Fruit fly (Drosophila melanogaster): Measurements from ENCODE around the gene Pdp1.

DNA sequence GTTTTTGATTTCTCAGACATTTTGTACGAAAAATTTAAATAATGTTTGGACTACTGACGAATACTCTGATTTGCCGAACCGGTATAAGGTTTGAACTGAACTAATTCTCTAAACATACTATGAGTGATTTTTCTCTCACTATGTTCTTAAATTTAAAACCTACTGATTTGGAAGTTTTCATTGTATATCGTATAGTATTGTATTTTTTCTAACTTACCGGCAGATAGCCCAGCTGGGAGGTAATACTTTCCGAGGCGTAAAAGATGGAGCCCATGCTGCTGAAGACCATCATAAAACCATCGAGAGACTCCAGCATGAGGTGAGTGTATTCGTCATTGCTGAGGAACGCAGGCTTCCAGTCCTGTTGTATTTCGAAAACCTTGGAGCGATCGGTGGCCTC is 98.9 kb downstream of the Pdp1 start, which contains the start of gene CG32371:
- TF ChIP-seq toe (GFP tag; optimal IDR thresholded peaks at IDR 0.05) = no peak
- no peak for TF ChIP-seq Clk (GFP tag; optimal IDR thresholded peaks at IDR 0.05)
- TF ChIP-seq pad (GFP tag; optimal IDR thresholded peaks at IDR 0.05) = no peak
- TF ChIP-seq Hr96 (GFP tag; optimal IDR thresholded peaks at IDR 0.05) = no peak
- no peak for TF ChIP-seq CG7101 (tag; optimal IDR thresholded peaks at IDR 0.05)
- TF ChIP-seq CG12768 (GFP tag; optimal IDR thresholded peaks at IDR 0.05) = no peak
- TF ChIP-seq CG5204 (GFP tag; optimal IDR thresholded peaks at IDR 0.05) = no peak
- no peak for TF ChIP-seq cic (GFP tag; optimal IDR thresholded peaks at IDR 0.05)
- TF ChIP-seq CG7045 (GFP tag; optimal IDR thresholded peaks at IDR 0.05) = no peak
- TF ChIP-seq tj (GFP tag; optimal IDR thresholded peaks at IDR 0.05) = no peak

All from whole organism, adult.